Fruit fly (Drosophila melanogaster): Measurements from ENCODE around the gene Irbp.
A peak's percentile ranks its signal among the peaks of the same experiment; 100 is the strongest.

The Irbp gene

DNA sequence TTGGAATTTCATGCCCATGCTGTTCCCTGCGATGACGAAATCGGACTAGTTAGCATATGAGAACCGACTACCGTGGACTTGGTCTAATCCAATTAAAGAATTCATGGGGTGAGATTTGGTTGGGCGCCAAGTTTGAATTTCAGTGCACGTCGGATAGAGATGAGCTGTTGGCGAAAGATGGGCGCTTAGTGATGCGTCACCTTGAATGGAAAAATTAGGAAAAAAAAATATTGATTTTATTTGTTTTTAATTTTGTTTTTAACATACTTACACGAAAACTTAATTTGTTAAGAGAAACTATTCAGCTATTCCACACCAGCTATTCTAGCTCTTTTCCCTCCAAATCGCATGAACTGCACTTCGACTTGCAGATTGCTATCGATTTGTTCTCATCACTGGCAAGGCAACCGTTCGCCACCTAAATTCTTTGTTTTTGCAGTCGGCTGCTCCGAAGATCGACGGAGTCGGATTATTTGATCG lies 11.8 kb downstream of the Irbp start, which contains the start of the genes ninaG and Sptz:
TSS of gene ninaG (minus strand) at position 51 of the 480 bp plus-strand sequence.
TSS of gene Sptz (plus strand) at position 450 of the 480 bp plus-strand sequence.
- peak; percentile 81 for TF ChIP-seq noc (tag; optimal IDR thresholded peaks at IDR 0.05)

DNA sequence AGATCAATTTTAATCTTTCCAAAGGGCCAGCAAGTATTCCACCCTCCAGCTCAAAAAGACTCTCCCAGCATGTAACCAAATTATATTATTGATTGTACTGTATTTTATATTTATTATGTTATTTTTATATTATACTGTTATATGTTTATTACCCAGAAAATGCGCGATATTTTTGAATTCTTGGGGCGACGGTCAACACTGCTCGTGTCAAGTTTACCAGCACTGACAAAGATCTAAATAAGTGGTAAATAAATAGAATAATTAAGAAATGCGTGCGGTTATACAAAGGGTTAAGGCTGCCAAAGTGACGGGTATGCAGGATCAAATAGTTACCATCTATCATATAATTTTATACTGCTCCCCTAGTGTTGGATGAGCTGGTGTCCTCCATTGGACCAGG lies 20.0 kb downstream of the Irbp start, which contains the start of gene Dtd:
TSS of gene Dtd (plus strand) at position 248 of the 400 bp plus-strand sequence.
- no peak for TF ChIP-seq noc (tag; optimal IDR thresholded peaks at IDR 0.05)

- TF ChIP-seq noc (tag; optimal IDR thresholded peaks at IDR 0.05): no peak
Measured at dm6 chr3R:11430307-11430706, 20.5 kb downstream of the Irbp start.

- no peak for TF ChIP-seq noc (tag; optimal IDR thresholded peaks at IDR 0.05)
Measured at dm6 chr3R:11431395-11431977, 21.6 kb downstream of the Irbp start, which contains the start of the genes RpL24-like and CG5276. RpL24-like (minus strand) TSS chr3R:11431582. CG5276 (plus strand) TSS chr3R:11431738.

- TF ChIP-seq noc (tag; optimal IDR thresholded peaks at IDR 0.05): no peak
Measured at dm6 chr3R:11435537-11436234, 25.8 kb downstream of the Irbp start, which contains the start of the genes Exd2 and CG5281. Exd2 (minus strand) TSS chr3R:11435703. CG5281 (plus strand) TSS chr3R:11435850.

DNA sequence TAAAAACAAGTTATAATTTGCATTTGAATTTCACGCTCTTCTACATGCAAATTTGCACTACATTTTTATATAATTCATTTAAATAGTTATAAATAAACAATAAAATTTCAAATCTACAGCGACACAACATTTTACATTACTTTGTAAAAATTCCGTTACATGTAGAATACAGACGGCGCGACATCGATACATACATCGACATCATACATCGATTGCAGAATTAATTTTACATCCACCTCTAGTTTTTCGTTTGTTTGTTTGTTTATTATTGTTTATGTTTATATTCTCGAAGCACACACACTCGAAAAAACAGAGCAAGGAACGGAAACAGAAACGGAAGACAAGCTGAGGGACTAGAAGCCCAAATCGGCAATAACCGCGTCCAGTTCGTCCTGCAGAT lies 27.7 kb downstream of the Irbp start, which contains the start of gene CG17230:
TSS of gene CG17230 (plus strand) at position 258 of the 400 bp plus-strand sequence.
- no peak for TF ChIP-seq noc (tag; optimal IDR thresholded peaks at IDR 0.05)

dm6 chr3R:11441038-11441437 lies 31.2 kb downstream of the Irbp start:
- TF ChIP-seq noc (tag; optimal IDR thresholded peaks at IDR 0.05): no peak

- TF ChIP-seq noc (tag; optimal IDR thresholded peaks at IDR 0.05): no peak
Measured at dm6 chr3R:11449688-11450087, 39.8 kb downstream of the Irbp start.

DNA sequence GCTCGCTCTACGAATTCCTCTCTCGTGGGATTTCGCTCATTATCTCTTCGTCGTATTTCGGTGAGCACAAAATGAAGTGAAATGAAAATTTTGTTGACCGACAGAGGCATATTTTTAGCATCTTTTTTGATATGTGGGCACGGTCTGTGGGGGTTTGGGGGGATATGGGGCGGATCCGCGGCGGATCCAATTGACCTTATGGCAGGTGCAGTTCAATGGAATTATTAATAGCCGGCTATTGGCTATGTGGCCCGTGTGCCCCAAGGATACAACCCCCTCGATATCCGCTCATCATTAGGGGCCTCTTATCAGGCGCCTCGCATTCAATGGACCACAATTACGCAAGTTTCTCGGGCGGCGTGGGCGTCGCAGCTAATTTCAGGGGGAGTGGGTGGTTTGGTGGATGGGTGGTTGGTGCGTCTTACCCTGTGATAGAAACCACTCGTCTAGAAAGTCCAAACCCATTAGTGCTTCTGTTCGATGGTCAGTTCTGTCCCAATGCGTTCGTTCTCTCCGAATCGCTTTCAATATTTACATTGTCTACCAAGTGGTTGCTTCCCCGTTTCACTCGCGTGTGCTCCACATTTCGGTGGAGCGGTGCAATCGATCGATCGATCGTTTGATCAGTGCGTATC lies 41.5 kb downstream of the Irbp start, which contains the start of gene sals:
TSS of gene sals (minus strand) at position 585 of the 635 bp plus-strand sequence.
- no peak for TF ChIP-seq noc (tag; optimal IDR thresholded peaks at IDR 0.05)

DNA sequence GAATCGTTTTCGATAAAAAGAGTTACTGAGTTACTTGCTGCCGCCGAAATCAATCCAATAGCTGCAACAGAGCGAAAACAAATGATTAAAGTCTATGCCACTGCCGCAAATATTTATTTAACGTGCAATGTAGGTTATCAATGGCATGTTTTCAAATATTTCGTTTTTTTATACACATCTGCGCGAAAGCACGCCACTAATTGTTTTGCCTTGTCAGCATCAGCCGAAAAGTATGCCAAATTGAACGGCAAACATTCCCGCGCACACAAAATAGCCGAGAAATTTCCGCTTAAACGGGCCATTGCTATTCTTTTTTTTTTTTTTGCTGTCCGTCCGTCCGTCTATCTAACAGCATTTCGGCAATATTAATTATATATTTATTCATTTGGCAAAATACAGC lies 42.2 kb downstream of the Irbp start:
- no peak for TF ChIP-seq noc (tag; optimal IDR thresholded peaks at IDR 0.05)

DNA sequence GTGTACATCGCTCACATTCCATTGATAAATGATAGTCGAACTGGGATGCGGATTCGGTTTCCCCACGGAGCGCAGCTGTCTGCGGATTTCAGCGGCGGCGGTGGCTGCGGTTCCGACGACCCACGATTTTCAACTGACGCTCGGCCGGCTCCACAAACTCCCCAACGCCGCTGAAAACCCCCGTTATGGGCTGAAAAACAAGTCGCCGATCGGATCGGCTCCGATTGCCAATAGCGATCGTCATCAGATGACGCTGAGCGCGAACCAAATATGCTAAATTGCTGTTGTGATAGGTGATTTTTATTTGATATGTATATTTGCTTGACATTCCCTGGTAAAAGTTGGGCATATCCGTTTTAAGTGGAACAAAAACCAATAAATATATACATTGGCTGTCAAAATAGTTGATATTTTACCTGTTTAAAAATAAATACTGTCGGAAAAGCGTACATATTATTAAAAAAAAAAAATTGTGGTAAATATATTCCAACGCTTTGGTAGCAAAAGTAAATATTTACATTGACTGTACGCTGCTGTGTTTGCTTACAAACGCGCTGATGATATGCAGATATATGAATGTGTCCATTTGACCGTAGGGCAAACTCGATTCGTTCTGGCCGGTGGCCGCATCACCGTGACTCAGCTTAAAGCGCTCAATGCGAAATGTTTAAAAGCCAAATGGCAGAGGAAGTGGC lies 44.5 kb downstream of the Irbp start:
- TF ChIP-seq noc (tag; optimal IDR thresholded peaks at IDR 0.05): peak; percentile 93

- no peak for TF ChIP-seq noc (tag; optimal IDR thresholded peaks at IDR 0.05)
Measured at dm6 chr3R:11456539-11456938, 46.7 kb downstream of the Irbp start.

DNA sequence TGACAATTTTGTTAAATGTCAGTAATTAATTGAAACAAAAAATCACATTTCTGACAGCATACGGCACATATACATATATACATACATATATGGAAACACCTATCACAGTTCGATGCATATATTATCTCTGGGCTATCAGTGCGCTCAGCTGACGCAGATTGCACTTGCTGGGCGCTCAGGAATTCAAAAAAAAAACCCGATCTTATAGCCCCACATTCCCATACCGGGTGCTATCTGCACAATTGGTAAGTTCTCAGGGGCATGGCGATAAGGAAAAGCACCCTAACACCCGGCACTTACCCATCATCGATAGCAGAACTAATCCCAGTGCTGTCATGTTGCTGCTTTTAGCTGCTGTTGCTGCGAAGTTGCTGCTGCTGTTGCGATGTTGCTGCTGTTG lies 47.4 kb downstream of the Irbp start:
- TF ChIP-seq noc (tag; optimal IDR thresholded peaks at IDR 0.05): no peak

- no peak for TF ChIP-seq noc (tag; optimal IDR thresholded peaks at IDR 0.05)
Measured at dm6 chr3R:11458022-11458850, 48.4 kb downstream of the Irbp start.

- peak; percentile 15 for TF ChIP-seq noc (tag; optimal IDR thresholded peaks at IDR 0.05)
Measured at dm6 chr3R:11458851-11459175, 49.0 kb downstream of the Irbp start.
